Fruit fly (Drosophila melanogaster) whole organism, wandering third instar larva: ENCODE data around the gene Rpp14b.

ENCODE experiments used
- Abd-B ChIP-seq: fragments of >200 bp; optimal IDR thresholded peaks from 2 replicates; lab custom pipeline; 2017; ENCODE audit warnings: missing biosample characterization, missing genetic modification characterization
- CG32264 ChIP-seq: fragments of 200-800 bp; sonication (Bioruptor generic); optimal IDR thresholded peaks from 2 replicates; lab custom pipeline; 2016; ENCODE audit warnings: missing biosample characterization, missing genetic modification characterization
- CG9705 ChIP-seq: fragments of 200-800 bp; sonication (Bioruptor generic); optimal IDR thresholded peaks from 2 replicates; lab custom pipeline; 2018; ENCODE audit warnings: missing biosample characterization, mild to moderate bottlenecking, missing genetic modification characterization
- CrebA ChIP-seq: fragments of 200-800 bp; sonication (Bioruptor generic); optimal IDR thresholded peaks from 2 replicates; lab custom pipeline; 2016; ENCODE audit warnings: missing biosample characterization, mild to moderate bottlenecking, missing genetic modification characterization, borderline replicate concordance
- Dfd ChIP-seq: fragments of >200 bp; optimal IDR thresholded peaks from 2 replicates; lab custom pipeline; 2017; ENCODE audit warnings: missing biosample characterization, missing genetic modification characterization
- Dif ChIP-seq: fragments of 200-275, 200-300 bp; sonication (Bioruptor generic); optimal IDR thresholded peaks from 2 replicates; lab custom pipeline; 2018; ENCODE audit warnings: missing biosample characterization, missing genetic modification characterization; ENCODE audit not compliant: partially characterized antibody
- GATAd ChIP-seq: sonication (Bioruptor generic); optimal IDR thresholded peaks from 2 replicates; lab custom pipeline; 2016; ENCODE audit warnings: missing biosample characterization, missing genetic modification characterization
- HLH106 ChIP-seq: fragments of 200-800 bp; optimal IDR thresholded peaks from 3 replicates; lab custom pipeline; 2019; ENCODE audit warnings: missing biosample characterization, mild to moderate bottlenecking, missing genetic modification characterization, moderate library complexity
- Hnf4 ChIP-seq: fragments of 200-800 bp; sonication (Bioruptor generic); optimal IDR thresholded peaks from 2 replicates; lab custom pipeline; 2016; ENCODE audit warnings: missing biosample characterization, mild to moderate bottlenecking, missing genetic modification characterization
- Hr78 ChIP-seq: fragments of >200 bp; optimal IDR thresholded peaks from 2 replicates; lab custom pipeline; 2017; ENCODE audit warnings: missing biosample characterization, missing genetic modification characterization
- Hr83 ChIP-seq: fragments of 200-300 bp; sonication (Bioruptor generic); optimal IDR thresholded peaks from 2 replicates; lab custom pipeline; 2016; ENCODE audit warnings: missing biosample characterization, mild to moderate bottlenecking, missing genetic modification characterization, moderate library complexity; ENCODE audit not compliant: poor library complexity, severe bottlenecking
- Jra ChIP-seq: sonication (Bioruptor generic); optimal IDR thresholded peaks from 2 replicates; lab custom pipeline; 2016; ENCODE audit warnings: missing biosample characterization, missing genetic modification characterization
- Mio ChIP-seq: sonication (Bioruptor generic); optimal IDR thresholded peaks from 2 replicates; lab custom pipeline; 2016; ENCODE audit warnings: missing biosample characterization, missing genetic modification characterization
- Myc ChIP-seq: fragments of >200 bp; optimal IDR thresholded peaks from 2 replicates; lab custom pipeline; 2017
- N ChIP-seq: fragments of >200 bp; optimal IDR thresholded peaks from 2 replicates; lab custom pipeline; 2018; ENCODE audit warnings: missing biosample characterization, missing external identifiers, missing genetic modification characterization
- OdsH ChIP-seq: fragments of 200-800 bp; sonication (Bioruptor generic); optimal IDR thresholded peaks from 2 replicates; lab custom pipeline; 2016; ENCODE audit warnings: missing biosample characterization, mild to moderate bottlenecking, missing genetic modification characterization
- Rel ChIP-seq, 2 experiments: fragments of 200-800 bp; sonication (Bioruptor generic) in 1 of 2; optimal IDR thresholded peaks; 2 replicates in 1 of 2; 3 replicates in 1 of 2; lab custom pipeline; 2016 to 2019; ENCODE audit warnings: mild to moderate bottlenecking in 2 of 2, missing biosample characterization in 2 of 2, missing genetic modification characterization in 2 of 2, moderate library complexity in 1 of 2
- Sp1 ChIP-seq: fragments of 200-800 bp; sonication (Bioruptor generic); optimal IDR thresholded peaks from 3 replicates; lab custom pipeline; 2019; ENCODE audit warnings: missing biosample characterization, mild to moderate bottlenecking, missing genetic modification characterization, moderate library complexity
- Vsx2 ChIP-seq: fragments of 200-300, 225-300 bp; sonication (Bioruptor generic); optimal IDR thresholded peaks from 2 replicates; lab custom pipeline; 2018; ENCODE audit warnings: missing biosample characterization, missing genetic modification characterization; ENCODE audit not compliant: partially characterized antibody
- br ChIP-seq: fragments of 200-800 bp; sonication (Bioruptor generic); optimal IDR thresholded peaks from 2 replicates; lab custom pipeline; 2016; ENCODE audit warnings: missing biosample characterization, missing genetic modification characterization
- brk ChIP-seq: fragments of 200-800 bp; sonication (Bioruptor generic); optimal IDR thresholded peaks from 2 replicates; lab custom pipeline; 2016; ENCODE audit warnings: missing biosample characterization, mild to moderate bottlenecking, missing genetic modification characterization
- dl ChIP-seq, 2 experiments: fragments of 175-275, 200-275 bp in 1 of 2; fragments of 200-275 bp in 1 of 2; sonication (Bioruptor generic); optimal IDR thresholded peaks; lab custom pipeline; 2018; ENCODE audit warnings: mild to moderate bottlenecking in 2 of 2, missing biosample characterization in 2 of 2, missing genetic modification characterization in 2 of 2, moderate library complexity in 2 of 2; ENCODE audit not compliant: partially characterized antibody in 2 of 2, insufficient read depth in 1 of 2
- dmrt93B ChIP-seq: fragments of 200-800 bp; sonication (Bioruptor generic); optimal IDR thresholded peaks from 2 replicates; lab custom pipeline; 2018; ENCODE audit warnings: missing biosample characterization, mild to moderate bottlenecking, missing genetic modification characterization
- dsf ChIP-seq: sonication (Bioruptor generic); optimal IDR thresholded peaks from 2 replicates; lab custom pipeline; 2016; ENCODE audit warnings: missing biosample characterization, missing genetic modification characterization, borderline replicate concordance
- ey ChIP-seq: fragments of 200-800 bp; sonication (Bioruptor generic); optimal IDR thresholded peaks from 2 replicates; lab custom pipeline; 2016; ENCODE audit warnings: missing biosample characterization, missing genetic modification characterization
- foxo ChIP-seq, 2 experiments: fragments of 200-800 bp; sonication (Bioruptor generic); optimal IDR thresholded peaks; 2 replicates in 1 of 2; 3 replicates in 1 of 2; lab custom pipeline; 2016 to 2017; ENCODE audit warnings: missing biosample characterization in 2 of 2, missing genetic modification characterization in 2 of 2
- fru ChIP-seq: fragments of 200-800 bp; sonication (Bioruptor generic); optimal IDR thresholded peaks from 3 replicates; lab custom pipeline; 2016; ENCODE audit warnings: missing biosample characterization, mild to moderate bottlenecking, missing genetic modification characterization
- h ChIP-seq: fragments of 200-800 bp; sonication (Bioruptor generic); optimal IDR thresholded peaks from 3 replicates; lab custom pipeline; 2016; ENCODE audit warnings: missing biosample characterization, mild to moderate bottlenecking, missing genetic modification characterization
- jim ChIP-seq: fragments of 175-275, 200-325 bp; sonication (Bioruptor generic); optimal IDR thresholded peaks from 2 replicates; lab custom pipeline; 2016; ENCODE audit warnings: missing biosample characterization, mild to moderate bottlenecking, missing genetic modification characterization
- lola ChIP-seq: fragments of >200 bp; optimal IDR thresholded peaks from 2 replicates; lab custom pipeline; 2017; ENCODE audit warnings: missing biosample characterization, missing genetic modification characterization
- pan ChIP-seq: fragments of >200 bp; optimal IDR thresholded peaks from 2 replicates; lab custom pipeline; 2017
- psq ChIP-seq: fragments of 200-800 bp; sonication (Bioruptor generic); optimal IDR thresholded peaks from 3 replicates; lab custom pipeline; 2017; ENCODE audit warnings: missing biosample characterization, mild to moderate bottlenecking, missing genetic modification characterization, moderate library complexity
- rgr ChIP-seq: fragments of 200-800 bp; sonication (Bioruptor generic); optimal IDR thresholded peaks from 3 replicates; lab custom pipeline; 2016; ENCODE audit warnings: missing biosample characterization, mild to moderate bottlenecking, missing genetic modification characterization
- sage ChIP-seq: fragments of 200-800 bp; sonication (Bioruptor generic); optimal IDR thresholded peaks from 2 replicates; lab custom pipeline; 2016; ENCODE audit warnings: missing biosample characterization, mild to moderate bottlenecking, missing genetic modification characterization
- sv ChIP-seq: fragments of 200-800 bp; sonication (Bioruptor generic); optimal IDR thresholded peaks from 3 replicates; lab custom pipeline; 2016; ENCODE audit warnings: missing biosample characterization, missing genetic modification characterization
- tai ChIP-seq: sonication (Bioruptor generic); optimal IDR thresholded peaks from 2 replicates; lab custom pipeline; 2016; ENCODE audit warnings: missing biosample characterization, missing genetic modification characterization
- usp ChIP-seq: fragments of >200 bp; optimal IDR thresholded peaks from 2 replicates; lab custom pipeline; 2017; ENCODE audit warnings: missing biosample characterization, missing genetic modification characterization
- woc ChIP-seq: sonication (Bioruptor generic); optimal IDR thresholded peaks from 2 replicates; lab custom pipeline; 2016; ENCODE audit warnings: missing biosample characterization, mild to moderate bottlenecking, missing genetic modification characterization

Rpp14b gene

dm6 chr3R:30058057-30058868, 2.5 kb downstream of the Rpp14b start, which contains the start of gene sima:
Gene sima (plus strand): TSS chr3R:30058311.
- TF ChIP-seq Abd-B, result no peak
- no peak for TF ChIP-seq fru
- TF ChIP-seq foxo (GFP tag; optimal IDR thresholded peaks at IDR 0.05; lab: Kevin White, UChicago), result peak in 1 of 2 experiments; percentile 28
- no peak for TF ChIP-seq Hr78
- peak; percentile 9 for TF ChIP-seq Hr83
- no peak for TF ChIP-seq Vsx2 (GFP tag; lab: Kevin White, UChicago)
- TF ChIP-seq lola (GFP tag; lab: Kevin White, UChicago), result no peak
- TF ChIP-seq brk (GFP tag; lab: Kevin White, UChicago), result no peak
- TF ChIP-seq tai (GFP tag; lab: Kevin White, UChicago), result no peak
- TF ChIP-seq dsf (GFP tag; lab: Kevin White, UChicago), result no peak
- no peak for TF ChIP-seq dl (GFP tag; optimal IDR thresholded peaks at IDR 0.05; lab: Kevin White, UChicago; ENCODE audit: insufficient read depth in 1 of 2, partially characterized antibody in 2 of 2)
- no peak for TF ChIP-seq Myc (lab: Kevin White, UChicago)
- no peak for TF ChIP-seq pan
- no peak for TF ChIP-seq Mio (GFP tag; lab: Kevin White, UChicago)
- peak; percentile 22 for TF ChIP-seq HLH106
- TF ChIP-seq Dif (GFP tag; lab: Kevin White, UChicago), result no peak
- no peak for TF ChIP-seq Rel (GFP tag; optimal IDR thresholded peaks at IDR 0.05; lab: Kevin White, UChicago)
- TF ChIP-seq Rel (tag; optimal IDR thresholded peaks at IDR 0.05; lab: Kevin White, UChicago), result peak; percentile 27
- TF ChIP-seq GATAd (GFP tag; lab: Kevin White, UChicago), result no peak
- no peak for TF ChIP-seq dmrt93B (GFP tag; lab: Kevin White, UChicago)
- TF ChIP-seq sv (GFP tag; lab: Kevin White, UChicago), result no peak
- TF ChIP-seq h, result peak; percentile 38
- no peak for TF ChIP-seq OdsH (GFP tag; lab: Kevin White, UChicago)
- TF ChIP-seq Jra (GFP tag; lab: Kevin White, UChicago), result no peak
- TF ChIP-seq jim, result no peak
- TF ChIP-seq Hnf4 (GFP tag; lab: Kevin White, UChicago), result peak; percentile 21
- TF ChIP-seq ey (GFP tag; lab: Kevin White, UChicago), result no peak
- TF ChIP-seq CG9705 (GFP tag; lab: Kevin White, UChicago), result no peak
- TF ChIP-seq N (GFP tag; lab: Kevin White, UChicago), result no peak
- TF ChIP-seq woc (GFP tag; lab: Kevin White, UChicago), result peak; percentile 72
- no peak for TF ChIP-seq Dfd (GFP tag; lab: Kevin White, UChicago)
- TF ChIP-seq rgr (GFP tag; lab: Kevin White, UChicago), result peak; percentile 34
- TF ChIP-seq CrebA (GFP tag; lab: Kevin White, UChicago), result no peak
- TF ChIP-seq br, result no peak
- TF ChIP-seq psq (GFP tag; lab: Kevin White, UChicago), result peak; percentile 96
- TF ChIP-seq usp, result no peak
- TF ChIP-seq sage (GFP tag; lab: Kevin White, UChicago), result no peak
- peak; percentile 5 for TF ChIP-seq Sp1
- TF ChIP-seq CG32264 (GFP tag; lab: Kevin White, UChicago), result no peak

- TF ChIP-seq GATAd (GFP tag; lab: Kevin White, UChicago) (no peak), brk (GFP tag; lab: Kevin White, UChicago) (no peak), psq (GFP tag; lab: Kevin White, UChicago) (no peak), Jra (GFP tag; lab: Kevin White, UChicago) (no peak), br (no peak), pan (no peak), CrebA (GFP tag; lab: Kevin White, UChicago) (no peak), dmrt93B (GFP tag; lab: Kevin White, UChicago) (no peak), Hr83 (no peak), fru (no peak), Dif (GFP tag; lab: Kevin White, UChicago) (no peak), dsf (GFP tag; lab: Kevin White, UChicago) (no peak), woc (GFP tag; lab: Kevin White, UChicago) (no peak), sv (GFP tag; lab: Kevin White, UChicago) (no peak), jim (no peak), Abd-B (no peak)
Observed at dm6 chr3R:30059944-30060343, 4.2 kb downstream of the Rpp14b start.
